Worm (Caenorhabditis elegans) whole organism, L4 larva: ENCODE measurements around the gene Y49F6B.19.

Experiments used
- D1046.2 ChIP-seq: fragments of 200-800 bp; sonication (Bioruptor generic); IDR thresholded peaks from 2 replicates; pipeline ENCODE4 v1.3.6; 2022; ENCODE audit warnings: missing genetic modification characterization, missing compliant biosample characterization
- F10B5.3 ChIP-seq: sonication (generic microtip); optimal IDR thresholded peaks from 2 replicates; lab custom pipeline; 2016; ENCODE audit warnings: mild to moderate bottlenecking, missing genetic modification characterization, missing compliant biosample characterization
- F37D6.2 ChIP-seq: sonication (generic microtip); optimal IDR thresholded peaks from 2 replicates; lab custom pipeline; 2016; ENCODE audit warnings: mild to moderate bottlenecking, missing genetic modification characterization, missing compliant biosample characterization
- Y48G9A.11 ChIP-seq: fragments of 200-800 bp; sonication (Bioruptor generic); IDR thresholded peaks from 2 replicates; pipeline ENCODE4 v1.3.6; 2022; ENCODE audit warnings: missing genetic modification reagents, missing genetic modification characterization, missing compliant biosample characterization
- Y75B8A.6 ChIP-seq: fragments of 200-800 bp; sonication (Bioruptor generic); IDR thresholded peaks from 2 replicates; pipeline ENCODE4 v1.3.6; 2022; ENCODE audit warnings: missing genetic modification reagents, missing genetic modification characterization, missing compliant biosample characterization
- aha-1 ChIP-seq: fragments of 150-350 bp; peaks from one replicate; lab custom pipeline; 2014; ENCODE audit warnings: missing biosample characterization, missing genetic modification characterization
- ama-1 ChIP-seq: fragments of 150-350 bp; optimal IDR thresholded peaks from 2 replicates; lab custom pipeline; 2014; ENCODE audit warnings: inconsistent platforms, mixed read lengths
- ceh-28 ChIP-seq: fragments of 150-350 bp; optimal IDR thresholded peaks from 2 replicates; lab custom pipeline; 2014; ENCODE audit warnings: missing biosample characterization, missing genetic modification reagents, missing genetic modification characterization
- ces-1 ChIP-seq: fragments of 150-350 bp; sonication (generic microtip); optimal IDR thresholded peaks from 4 replicates; lab custom pipeline; 2014; ENCODE audit warnings: missing biosample characterization, missing genetic modification reagents, missing genetic modification characterization
- cey-2 ChIP-seq: sonication (generic microtip); optimal IDR thresholded peaks from 3 replicates; lab custom pipeline; 2017; ENCODE audit warnings: missing genetic modification characterization, mild to moderate bottlenecking, missing compliant biosample characterization, antibody characterized with exemption, borderline replicate concordance; ENCODE audit not compliant: insufficient read depth
- ctbp-1 ChIP-seq: fragments of 200-800 bp; sonication (Bioruptor generic); IDR thresholded peaks from 2 replicates; pipeline ENCODE4 v1.3.6; 2022; ENCODE audit warnings: missing genetic modification reagents, missing genetic modification characterization, missing compliant biosample characterization
- daf-16 ChIP-seq, 3 experiments: sonication (generic microtip); optimal IDR thresholded peaks; 2 replicates each; lab custom pipeline; 2016 to 2017; ENCODE audit warnings: missing genetic modification characterization in 3 of 3, missing genetic modification reagents in 3 of 3, mild to moderate bottlenecking in 2 of 3, missing compliant biosample characterization in 2 of 3, missing biosample characterization in 1 of 3, moderate library complexity in 1 of 3
- daf-19 ChIP-seq: fragments of 200-800 bp; sonication (Bioruptor generic); conservative IDR thresholded peaks from 2 replicates; pipeline ENCODE4 v1.3.6; 2022; ENCODE audit warnings: missing genetic modification characterization, missing compliant biosample characterization
- daf-8 ChIP-seq: fragments of 200-800 bp; sonication (Bioruptor generic); IDR thresholded peaks from 2 replicates; pipeline ENCODE4 v1.3.6; 2022; ENCODE audit warnings: missing genetic modification characterization, missing compliant biosample characterization
- dmd-8 ChIP-seq: fragments of 200-800 bp; sonication (Bioruptor generic); IDR thresholded peaks from 2 replicates; pipeline ENCODE4 v1.3.6; 2022; ENCODE audit warnings: missing genetic modification characterization, missing compliant biosample characterization
- dpl-1 ChIP-seq: fragments of 150-350 bp; optimal IDR thresholded peaks from 2 replicates; lab custom pipeline; 2014; ENCODE audit warnings: missing biosample characterization, missing genetic modification reagents, missing genetic modification characterization
- duxl-1 ChIP-seq: sonication (generic microtip); optimal IDR thresholded peaks from 2 replicates; lab custom pipeline; 2016; ENCODE audit warnings: mild to moderate bottlenecking, missing genetic modification characterization, moderate library complexity, missing compliant biosample characterization; ENCODE audit not compliant: poor library complexity
- hlh-11 ChIP-seq: fragments of 200-800 bp; sonication (Bioruptor generic); optimal IDR thresholded peaks from 2 replicates; lab custom pipeline; 2018; ENCODE audit warnings: mild to moderate bottlenecking, missing genetic modification characterization, missing compliant biosample characterization
- hmg-1.1 ChIP-seq: fragments of 200-800 bp; sonication (Bioruptor generic); IDR thresholded peaks from 2 replicates; pipeline ENCODE4 v1.3.6; 2022; ENCODE audit warnings: missing genetic modification reagents, missing genetic modification characterization, missing compliant biosample characterization
- lim-7 ChIP-seq: fragments of 200-800 bp; sonication (Bioruptor generic); IDR thresholded peaks from 2 replicates; pipeline ENCODE4 v1.3.6; 2022; ENCODE audit warnings: missing genetic modification characterization, missing compliant biosample characterization
- lir-3 ChIP-seq: sonication (generic microtip); optimal IDR thresholded peaks from 2 replicates; lab custom pipeline; 2016; ENCODE audit warnings: mild to moderate bottlenecking, missing genetic modification characterization, missing compliant biosample characterization
- lsy-2 ChIP-seq, 2 experiments: fragments of 150-350 bp in 1 of 2; sonication (generic microtip) in 1 of 2; optimal IDR thresholded peaks; 2 replicates each; lab custom pipeline; 2014 to 2017; ENCODE audit warnings: missing biosample characterization in 2 of 2, missing genetic modification characterization in 2 of 2
- madf-9 ChIP-seq: fragments of 200-800 bp; sonication (Bioruptor generic); conservative IDR thresholded peaks from 2 replicates; pipeline ENCODE4 v1.3.6; 2022; ENCODE audit warnings: missing genetic modification reagents, missing genetic modification characterization, missing compliant biosample characterization
- mdt-29 ChIP-seq: fragments of 200-800 bp; sonication (Bioruptor generic); IDR thresholded peaks from 2 replicates; pipeline ENCODE4 v1.3.6; 2022; ENCODE audit warnings: missing genetic modification reagents, missing genetic modification characterization, missing compliant biosample characterization
- mes-2 ChIP-seq: sonication (generic microtip); optimal IDR thresholded peaks from 2 replicates; lab custom pipeline; 2016; ENCODE audit warnings: missing genotype, mild to moderate bottlenecking, missing genetic modification characterization, missing compliant biosample characterization; ENCODE audit not compliant: poor library complexity, severe bottlenecking
- mxl-2 ChIP-seq: fragments of 200-800 bp; sonication (Bioruptor generic); conservative IDR thresholded peaks from 2 replicates; pipeline ENCODE4 v1.3.6; 2022; ENCODE audit warnings: missing genetic modification reagents, missing genetic modification characterization, missing compliant biosample characterization
- mxl-3 ChIP-seq: fragments of 200-800 bp; sonication (Bioruptor generic); optimal IDR thresholded peaks from 2 replicates; lab custom pipeline; 2018; ENCODE audit warnings: mild to moderate bottlenecking, missing genetic modification characterization, missing compliant biosample characterization
- nhr-102 ChIP-seq: sonication (generic microtip); optimal IDR thresholded peaks from 2 replicates; lab custom pipeline; 2016; ENCODE audit warnings: mild to moderate bottlenecking, missing genetic modification characterization, moderate library complexity, missing compliant biosample characterization
- nhr-28 ChIP-seq: fragments of 150-350 bp; optimal IDR thresholded peaks from 2 replicates; lab custom pipeline; 2014; ENCODE audit warnings: missing biosample characterization, missing genetic modification characterization
- nhr-42 ChIP-seq: fragments of 200-800 bp; sonication (Bioruptor generic); IDR thresholded peaks from 2 replicates; pipeline ENCODE4 v1.3.6; 2022; ENCODE audit warnings: missing genetic modification characterization, missing compliant biosample characterization
- nhr-48 ChIP-seq: sonication (generic microtip); optimal IDR thresholded peaks from 2 replicates; lab custom pipeline; 2016; ENCODE audit warnings: mild to moderate bottlenecking, missing genetic modification characterization, missing compliant biosample characterization
- nhr-6 ChIP-seq: fragments of 150-350 bp; optimal IDR thresholded peaks from 2 replicates; lab custom pipeline; 2014; ENCODE audit warnings: missing biosample characterization, missing genetic modification characterization
- nhr-77 ChIP-seq: fragments of 150-350 bp; optimal IDR thresholded peaks from 2 replicates; lab custom pipeline; 2014; ENCODE audit warnings: missing biosample characterization, missing genetic modification characterization
- php-3 ChIP-seq: fragments of 200-800 bp; sonication (Bioruptor generic); IDR thresholded peaks from 2 replicates; pipeline ENCODE4 v1.3.6; 2022; ENCODE audit warnings: missing genetic modification reagents, missing genetic modification characterization, missing compliant biosample characterization
- pqm-1 ChIP-seq: sonication (generic microtip); optimal IDR thresholded peaks from 2 replicates; lab custom pipeline; 2017; ENCODE audit warnings: missing biosample characterization, missing genetic modification characterization
- set-16 ChIP-seq: fragments of 200-800 bp; sonication (Bioruptor generic); IDR thresholded peaks from 2 replicates; pipeline ENCODE4 v1.3.6; 2022; ENCODE audit warnings: missing genetic modification reagents, missing genetic modification characterization, missing compliant biosample characterization
- skn-1 ChIP-seq: fragments of 150-350 bp; optimal IDR thresholded peaks from 2 replicates; lab custom pipeline; 2014; ENCODE audit warnings: missing biosample characterization, missing genetic modification characterization
- snpc-1.2 ChIP-seq: fragments of 200-800 bp; sonication (Bioruptor generic); IDR thresholded peaks from 2 replicates; pipeline ENCODE4 v1.3.6; 2022; ENCODE audit warnings: missing genetic modification reagents, missing genetic modification characterization, missing compliant biosample characterization
- unc-130 ChIP-seq: sonication (generic microtip); optimal IDR thresholded peaks from 2 replicates; lab custom pipeline; 2016; ENCODE audit warnings: missing genetic modification reagents, missing genetic modification characterization, missing compliant biosample characterization
- unc-62 ChIP-seq, 3 experiments: fragments of 150-350 bp in 1 of 3; sonication (generic microtip); optimal IDR thresholded peaks in 2 of 3; peaks in 1 of 3; 1 replicate in 1 of 3; 2 replicates in 2 of 3; lab custom pipeline; 2014 to 2017; ENCODE audit warnings: missing biosample characterization in 3 of 3, missing genetic modification characterization in 3 of 3, missing genetic modification reagents in 3 of 3, missing genotype in 1 of 3

Y49F6B.19 gene

ce11 chrII:3518961-3519544 lies 6.9 kb upstream of the Y49F6B.19 start, which contains the start of gene clec-126 (continued):
- peak; percentile 73; the same call in 1 of the 2 replicates for TF ChIP-seq D1046.2
- peak; percentile 77 for TF ChIP-seq madf-9 (GFP tag; lab: Robert Waterston, UW)
- peak; percentile 74 for TF ChIP-seq nhr-77
- peak; percentile 63 for TF ChIP-seq mxl-3 (GFP tag; lab: Kevin White, UChicago)
- TF ChIP-seq ceh-28 = no peak
- peak in 1 of 2 experiments; percentile 64 for TF ChIP-seq unc-62 (GFP tag; optimal IDR thresholded peaks at IDR 0.05 in 1 of 2; lab: Kevin White, UChicago)
- no peak for TF ChIP-seq unc-62 (tag; optimal IDR thresholded peaks at IDR 0.05; lab: Kevin White, UChicago)
- TF ChIP-seq ctbp-1 (GFP tag; lab: Robert Waterston, UW) = peak; percentile 74
- peak; percentile 27 for TF ChIP-seq cey-2
- TF ChIP-seq mxl-2 = 0 out of 2 replicates have a peak, but pooled peaks have one; percentile 12
- no peak for TF ChIP-seq daf-8 (GFP tag; lab: Robert Waterston, UW)
- peak; percentile 67 for TF ChIP-seq duxl-1 (tag; lab: Kevin White, UChicago)
- TF ChIP-seq nhr-48 (tag; lab: Kevin White, UChicago) = peak; percentile 82
- peak; percentile 27 to 85 for TF ChIP-seq lsy-2 (tag; optimal IDR thresholded peaks at IDR 0.05; lab: Kevin White, UChicago)
- TF ChIP-seq aha-1 = peak; percentile 98

DNA sequence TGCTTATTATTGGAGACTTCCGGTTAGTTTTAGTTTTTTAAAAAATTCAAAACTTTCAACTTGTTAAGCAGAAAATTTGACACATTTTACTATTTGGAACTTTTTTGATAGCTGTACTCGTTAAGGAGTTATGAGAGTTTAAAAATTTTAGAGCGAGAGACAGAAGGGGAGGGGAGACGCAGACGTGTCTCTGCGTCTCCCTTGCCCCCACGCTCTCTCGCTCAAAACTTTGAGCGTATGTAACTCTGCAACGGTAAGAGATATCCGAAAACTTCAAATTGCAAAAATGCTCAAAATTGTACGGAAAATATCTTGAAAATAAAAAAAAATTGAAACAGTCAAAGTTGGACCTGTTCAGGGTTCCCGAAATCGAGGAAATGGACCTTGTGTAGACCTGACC lies 4.0 kb upstream of the Y49F6B.19 start:
- TF ChIP-seq unc-62 (GFP tag; optimal IDR thresholded peaks at IDR 0.05 in 1 of 2; lab: Kevin White, UChicago) (no peak), unc-62 (tag; optimal IDR thresholded peaks at IDR 0.05; lab: Kevin White, UChicago) (no peak), pqm-1 (tag; lab: Kevin White, UChicago) (no peak), F10B5.3 (tag; lab: Kevin White, UChicago) (no peak), set-16 (GFP tag; lab: Robert Waterston, UW) (no peak), ctbp-1 (GFP tag; lab: Robert Waterston, UW) (no peak), php-3 (no peak), nhr-28 (tag; lab: Kevin White, UChicago) (no peak), mes-2 (no peak), lir-3 (no peak), ces-1 (no peak), dmd-8 (GFP tag; lab: Robert Waterston, UW) (no peak), nhr-102 (no peak), hlh-11 (tag; lab: Kevin White, UChicago) (no peak)

- TF ChIP-seq ama-1 (no peak), unc-130 (GFP tag; lab: Kevin White, UChicago) (no peak), lim-7 (no peak), daf-16 (GFP tag; optimal IDR thresholded peaks at IDR 0.05; lab: Kevin White, UChicago) (no peak), daf-16 (tag; optimal IDR thresholded peaks at IDR 0.05; lab: Kevin White, UChicago) (no peak), D1046.2 (no peak), mxl-2 (no peak), snpc-1.2 (GFP tag; lab: Robert Waterston, UW) (no peak), daf-19 (GFP tag; lab: Robert Waterston, UW) (no peak), Y48G9A.11 (no peak), dmd-8 (GFP tag; lab: Robert Waterston, UW) (no peak), nhr-6 (no peak), Y75B8A.6 (no peak), skn-1 (tag; lab: Kevin White, UChicago) (no peak), hmg-1.1 (GFP tag; lab: Robert Waterston, UW) (no peak), mdt-29 (GFP tag; lab: Robert Waterston, UW) (no peak), F37D6.2 (tag; lab: Kevin White, UChicago) (no peak), nhr-42 (GFP tag; lab: Robert Waterston, UW) (no peak), dpl-1 (GFP tag; lab: Kevin White, UChicago) (no peak)
These were observed 3.4 kb upstream of the Y49F6B.19 start, which contains the start of the genes Y49F6B.14 and clec-125 for ce11 chrII:3515384-3516053. Gene Y49F6B.14, minus strand, starts transcription at chrII:3515484. Gene clec-125, plus strand, starts transcription at chrII:3516003.
